Fruit fly (Drosophila melanogaster) whole organism, pupa: ENCODE results near the gene Ctr1B.

Experiments used
- CG12605 ChIP-seq: fragments of 200-800 bp; sonication (Bioruptor generic); IDR thresholded peaks from 2 replicates; pipeline ENCODE4 v1.3.6; 2022; ENCODE audit warnings: missing biosample characterization, missing genetic modification characterization
- CG13204 ChIP-seq: fragments of 200-800 bp; sonication (Bioruptor generic); optimal IDR thresholded peaks from 2 replicates; lab custom pipeline; 2018; ENCODE audit warnings: missing biosample characterization, mild to moderate bottlenecking, missing genetic modification characterization, moderate library complexity
- CG14655 ChIP-seq: fragments of 200-800 bp; sonication (Bioruptor generic); optimal IDR thresholded peaks from 3 replicates; lab custom pipeline; 2017; ENCODE audit warnings: mild to moderate bottlenecking, missing biosample characterization, missing genetic modification reagents, missing genetic modification characterization
- CG15710 ChIP-seq: fragments of 200-800 bp; sonication (Bioruptor generic); optimal IDR thresholded peaks from 2 replicates; lab custom pipeline; 2018; ENCODE audit warnings: missing biosample characterization, mild to moderate bottlenecking, missing genetic modification characterization, moderate library complexity
- CG17806 ChIP-seq: fragments of 200-800 bp; sonication (Bioruptor generic); optimal IDR thresholded peaks from 2 replicates; lab custom pipeline; 2018; ENCODE audit warnings: missing biosample characterization, mild to moderate bottlenecking, missing genetic modification characterization, moderate library complexity
- CG34367 ChIP-seq: fragments of 200-800 bp; sonication (Bioruptor generic); optimal IDR thresholded peaks from 2 replicates; lab custom pipeline; 2018; ENCODE audit warnings: missing biosample characterization, mild to moderate bottlenecking, missing genetic modification characterization
- CG4496 ChIP-seq: fragments of 200-800 bp; sonication (Bioruptor generic); IDR thresholded peaks from 3 replicates; pipeline ENCODE4 v1.3.6; 2022; ENCODE audit warnings: missing biosample characterization, missing genetic modification characterization
- CG8159 ChIP-seq: fragments of 200-800 bp; sonication (Bioruptor generic); optimal IDR thresholded peaks from 3 replicates; lab custom pipeline; 2018; ENCODE audit warnings: missing biosample characterization, mild to moderate bottlenecking, missing genetic modification characterization, moderate library complexity
- CG8301 ChIP-seq: fragments of 200-800 bp; sonication (Bioruptor generic); optimal IDR thresholded peaks from 2 replicates; lab custom pipeline; 2018; ENCODE audit warnings: missing biosample characterization, mild to moderate bottlenecking, missing genetic modification characterization
- CG9948 ChIP-seq: fragments of 200-800 bp; sonication (Bioruptor generic); optimal IDR thresholded peaks from 2 replicates; lab custom pipeline; 2018; ENCODE audit warnings: missing biosample characterization, mild to moderate bottlenecking, missing genetic modification characterization, moderate library complexity
- Ets98B ChIP-seq: fragments of 200-800 bp; sonication (Bioruptor generic); IDR thresholded peaks from 2 replicates; pipeline ENCODE4 v1.3.6; 2022; ENCODE audit warnings: missing biosample characterization, missing genetic modification characterization
- Snoo ChIP-seq: fragments of 200-800 bp; sonication (Bioruptor generic); optimal IDR thresholded peaks from 3 replicates; lab custom pipeline; 2017; ENCODE audit warnings: missing biosample characterization, mild to moderate bottlenecking, missing genetic modification characterization, inconsistent platforms
- gl ChIP-seq: fragments of 200-800 bp; sonication (Bioruptor generic); optimal IDR thresholded peaks from 2 replicates; lab custom pipeline; 2018; ENCODE audit warnings: missing biosample characterization, mild to moderate bottlenecking, missing genetic modification characterization
- rn ChIP-seq: fragments of 200-800 bp; sonication (Bioruptor generic); IDR thresholded peaks from 2 replicates; pipeline ENCODE4 v1.3.6; 2022; ENCODE audit warnings: missing biosample characterization, missing genetic modification characterization

The Ctr1B gene

dm6 chr3R:8362259-8362876 is 45.0 kb downstream of the Ctr1B start, which contains the start of the genes Veneno and CG7963:
Veneno (minus strand) TSS chr3R:8362554.
CG7963 (plus strand) TSS chr3R:8362826.
- TF ChIP-seq CG13204 (GFP tag; lab: Kevin White, UChicago) = no peak
- TF ChIP-seq CG8159 = peak; percentile 31
- peak; percentile 24 for TF ChIP-seq CG15710 (tag; lab: Kevin White, UChicago)

- TF ChIP-seq CG17806 = no peak
- TF ChIP-seq Snoo (tag; lab: Kevin White, UChicago) = no peak
- no peak for TF ChIP-seq CG4496 (GFP tag; lab: Robert Waterston, UW)
- no peak for TF ChIP-seq CG12605 (GFP tag; lab: Robert Waterston, UW)
- no peak for TF ChIP-seq gl
- no peak for TF ChIP-seq CG8159
- no peak for TF ChIP-seq CG34367
- TF ChIP-seq CG8301 (tag; lab: Kevin White, UChicago) = no peak
- TF ChIP-seq CG15710 (tag; lab: Kevin White, UChicago) = no peak
- no peak for TF ChIP-seq CG14655 (GFP tag; lab: Kevin White, UChicago)
- TF ChIP-seq rn (GFP tag; lab: Robert Waterston, UW) = no peak
- TF ChIP-seq CG9948 (tag; lab: Kevin White, UChicago) = no peak
- no peak for TF ChIP-seq Ets98B (GFP tag; lab: Robert Waterston, UW)
- TF ChIP-seq, all 21 proteins: peak for 0
These were observed 51.1 kb downstream of the Ctr1B start for dm6 chr3R:8368553-8368952.
